Fruit fly (Drosophila melanogaster): ENCODE measurements around the gene ppan.

Gene ppan

dm6 chr3R:21151090-21151870 lies 35.2 kb downstream of the ppan start (continued):
- TF ChIP-seq shn (GFP tag; optimal IDR thresholded peaks at IDR 0.05) (no peak), ems (GFP tag; optimal IDR thresholded peaks at IDR 0.05) (peak; percentile 4), btn (GFP tag; optimal IDR thresholded peaks at IDR 0.05) (no peak), stwl (tag; optimal IDR thresholded peaks at IDR 0.05) (no peak), CG10147 (GFP tag; optimal IDR thresholded peaks at IDR 0.05) (peak; percentile 54), CG34224 (GFP tag; IDR thresholded peaks at IDR 0.05; ENCODE audit: partially characterized antibody) (no peak), ftz-f1 (GFP tag; optimal IDR thresholded peaks at IDR 0.05) (no peak), psq (GFP tag; optimal IDR thresholded peaks at IDR 0.05) (no peak), Usf (GFP tag; optimal IDR thresholded peaks at IDR 0.05) (no peak), CG11696 (GFP tag; IDR thresholded peaks at IDR 0.05) (peak; percentile 54; the same call in 1 of the 2 replicates), emc (GFP tag; optimal IDR thresholded peaks at IDR 0.05) (no peak), oc (tag; optimal IDR thresholded peaks at IDR 0.05) (no peak), CG4730 (GFP tag; IDR thresholded peaks at IDR 0.05) (0 out of 2 replicates have a peak, but pooled peaks have one; percentile 36), sisA (GFP tag; IDR thresholded peaks at IDR 0.05) (peak; percentile 52), Neu2 (GFP tag; optimal IDR thresholded peaks at IDR 0.05; ENCODE audit: borderline replicate concordance) (no peak), CG3281 (GFP tag; optimal IDR thresholded peaks at IDR 0.05) (peak; percentile 73), tgo (GFP tag; IDR thresholded peaks at IDR 0.05) (peak; percentile 62; the same call in 2 of the 3 replicates), CG15011 (GFP tag; optimal IDR thresholded peaks at IDR 0.05) (no peak), dimm (GFP tag; IDR thresholded peaks at IDR 0.05) (no peak), D19A (tag; optimal IDR thresholded peaks at IDR 0.05) (peak; percentile 6), h (optimal IDR thresholded peaks at IDR 0.05) (no peak), lola (GFP tag; optimal IDR thresholded peaks at IDR 0.05) (no peak), Doc3 (GFP tag; IDR thresholded peaks at IDR 0.05; ENCODE audit: partially characterized antibody) (no peak), CG4282 (GFP tag; optimal IDR thresholded peaks at IDR 0.05) (no peak), Gug (GFP tag; IDR thresholded peaks at IDR 0.05) (peak; percentile 7; the same call in 1 of the 4 replicates), Deaf1 (tag; optimal IDR thresholded peaks at IDR 0.05) (peak; percentile 1), fru (optimal IDR thresholded peaks at IDR 0.05) (no peak), CG7963 (GFP tag; IDR thresholded peaks at IDR 0.05; ENCODE audit: partially characterized antibody) (no peak), CG34376 (GFP tag; optimal IDR thresholded peaks at IDR 0.05) (no peak), Dek (tag; optimal IDR thresholded peaks at IDR 0.05) (peak; percentile 42), CG9817 (tag; optimal IDR thresholded peaks at IDR 0.05) (peak; percentile 37), al (GFP tag; IDR thresholded peaks at IDR 0.05) (peak; percentile 45), Ravus (GFP tag; IDR thresholded peaks at IDR 0.05) (no peak; the same call in 1 of the 2 replicates), abd-A (tag; optimal IDR thresholded peaks at IDR 0.05) (no peak), dmrt11E (tag; optimal IDR thresholded peaks at IDR 0.05) (no peak), gt (GFP tag; IDR thresholded peaks at IDR 0.05) (no peak), CG15514 (GFP tag; optimal IDR thresholded peaks at IDR 0.05) (peak; percentile 46), CG11085 (GFP tag; IDR thresholded peaks at IDR 0.05) (0 out of 2 replicates have a peak, but pooled peaks have one; percentile 14), CG7786 (GFP tag; optimal IDR thresholded peaks at IDR 0.05) (peak; percentile 32), CG9215 (GFP tag; IDR thresholded peaks at IDR 0.05) (no peak), CkIIα-i1 (GFP tag; IDR thresholded peaks at IDR 0.05) (no peak), CG8944 (GFP tag; optimal IDR thresholded peaks at IDR 0.05) (no peak), CG1792 (GFP tag; optimal IDR thresholded peaks at IDR 0.05) (no peak), CG1233 (GFP tag; optimal IDR thresholded peaks at IDR 0.05) (peak; percentile 39), Nf-YB (GFP tag; optimal IDR thresholded peaks at IDR 0.05) (no peak), tin (GFP tag; optimal IDR thresholded peaks at IDR 0.05) (no peak), CG6854 (GFP tag; optimal IDR thresholded peaks at IDR 0.05) (peak; percentile 14), Side (GFP tag; optimal IDR thresholded peaks at IDR 0.05) (no peak), fd3F (GFP tag; optimal IDR thresholded peaks at IDR 0.05) (peak; percentile 48), tll (GFP tag; optimal IDR thresholded peaks at IDR 0.05) (no peak)
